Worm (Caenorhabditis elegans): Measurements from ENCODE around the gene abu-2.

DNA sequence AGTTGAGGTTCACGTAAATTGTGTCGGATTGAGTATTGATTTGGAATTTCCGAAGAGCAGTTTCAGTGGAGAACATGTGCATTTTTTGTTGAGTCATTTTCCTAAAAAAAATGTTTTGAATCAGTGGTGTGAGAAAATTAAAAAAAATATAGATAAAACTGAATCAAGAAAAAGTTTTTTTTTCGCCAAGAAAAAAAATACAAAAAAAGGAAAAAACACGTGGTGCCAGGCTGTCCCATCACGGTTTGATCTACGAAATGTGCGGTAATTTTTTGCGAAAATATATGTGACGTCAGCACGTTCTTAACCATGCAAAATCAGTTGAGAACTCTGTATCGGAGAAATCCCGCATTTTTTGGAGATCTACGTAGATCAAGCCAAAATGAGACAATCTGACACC is 16.6 kb downstream of the abu-2 start, which contains the start of gene F56C3.9:
- TF ChIP-seq lin-39 (tag; optimal IDR thresholded peaks at IDR 0.05) (no peak), unc-62 (GFP tag; optimal IDR thresholded peaks at IDR 0.05) (no peak)
